Fruit fly (Drosophila melanogaster) whole organism, adult: ENCODE data around the gene Fdh.

Experiments
- CG11617 ChIP-seq: fragments of 200-800 bp; sonication (Bioruptor generic); optimal IDR thresholded peaks from 2 replicates; lab custom pipeline; 2017; ENCODE audit warnings: mild to moderate bottlenecking, missing biosample characterization, missing genetic modification reagents, missing genetic modification characterization
- CG12768 ChIP-seq: fragments of 200-800 bp; sonication (Bioruptor generic); optimal IDR thresholded peaks from 2 replicates; lab custom pipeline; 2017; ENCODE audit warnings: missing biosample characterization, missing genetic modification characterization, mild to moderate bottlenecking, moderate library complexity, missing genetic modification reagents
- CG14711 ChIP-seq: fragments of 200-800 bp; sonication (Bioruptor generic); optimal IDR thresholded peaks from 2 replicates; lab custom pipeline; 2018; ENCODE audit warnings: missing biosample characterization, mild to moderate bottlenecking, missing genetic modification characterization, moderate library complexity
- CG1620 ChIP-seq: fragments of 200-800 bp; sonication (Bioruptor generic); optimal IDR thresholded peaks from 2 replicates; lab custom pipeline; 2016; ENCODE audit warnings: missing biosample characterization, missing genetic modification characterization
- CG33017 ChIP-seq: fragments of 200-800 bp; sonication (Bioruptor generic); optimal IDR thresholded peaks from 2 replicates; lab custom pipeline; 2018; ENCODE audit warnings: missing biosample characterization, mild to moderate bottlenecking, missing genetic modification characterization, moderate library complexity
- CG5204 ChIP-seq: fragments of 200-800 bp; sonication (Bioruptor generic); optimal IDR thresholded peaks from 2 replicates; lab custom pipeline; 2016; ENCODE audit warnings: missing biosample characterization, missing genetic modification characterization
- CG7045 ChIP-seq: fragments of 200-800 bp; sonication (Bioruptor generic); optimal IDR thresholded peaks from 2 replicates; lab custom pipeline; 2017; ENCODE audit warnings: missing biosample characterization, mild to moderate bottlenecking, missing genetic modification characterization
- CG7101 ChIP-seq: fragments of 200-800 bp; sonication (Bioruptor generic); optimal IDR thresholded peaks from 2 replicates; lab custom pipeline; 2018; ENCODE audit warnings: missing biosample characterization, mild to moderate bottlenecking, missing genetic modification characterization, moderate library complexity
- Clk ChIP-seq: fragments of 200-800 bp; sonication (Bioruptor generic); optimal IDR thresholded peaks from 2 replicates; lab custom pipeline; 2017; ENCODE audit warnings: missing biosample characterization, missing genetic modification characterization
- Crg-1 ChIP-seq: fragments of 200-800 bp; sonication (Bioruptor generic); optimal IDR thresholded peaks from 2 replicates; lab custom pipeline; 2016; ENCODE audit warnings: missing biosample characterization, missing genetic modification characterization
- Hr96 ChIP-seq: fragments of 200-800 bp; sonication (Bioruptor generic); optimal IDR thresholded peaks from 2 replicates; lab custom pipeline; 2016; ENCODE audit warnings: missing biosample characterization, missing genetic modification characterization
- Mnt ChIP-seq: fragments of 200-800 bp; sonication (Bioruptor generic); optimal IDR thresholded peaks from 2 replicates; lab custom pipeline; 2016; ENCODE audit warnings: missing biosample characterization, mild to moderate bottlenecking, missing genetic modification characterization
- bab1 ChIP-seq: fragments of 200-800 bp; sonication (Bioruptor generic); optimal IDR thresholded peaks from 3 replicates; lab custom pipeline; 2019; ENCODE audit warnings: missing biosample characterization, mild to moderate bottlenecking, missing genetic modification characterization, moderate library complexity
- cic ChIP-seq: fragments of 200-800 bp; sonication (Bioruptor generic); optimal IDR thresholded peaks from 2 replicates; lab custom pipeline; 2017; ENCODE audit warnings: missing biosample characterization, mild to moderate bottlenecking, missing genetic modification characterization, moderate library complexity
- cnc ChIP-seq, 2 experiments: fragments of >200 bp; optimal IDR thresholded peaks; 2 replicates each; lab custom pipeline; 2017
- kay ChIP-seq: fragments of 200-800 bp; sonication (Bioruptor generic); peaks from one replicate; lab custom pipeline; 2016; ENCODE audit warnings: missing biosample characterization, missing genetic modification characterization, borderline replicate concordance
- ovo ChIP-seq: fragments of 200-800 bp; sonication (Bioruptor generic); optimal IDR thresholded peaks from 2 replicates; lab custom pipeline; 2016; ENCODE audit warnings: missing biosample characterization, missing genetic modification characterization
- pad ChIP-seq: fragments of 200-800 bp; sonication (Bioruptor generic); optimal IDR thresholded peaks from 3 replicates; lab custom pipeline; 2017; ENCODE audit warnings: missing biosample characterization, missing genetic modification characterization, mild to moderate bottlenecking, moderate library complexity, missing genetic modification reagents
- tj ChIP-seq: fragments of 200-800 bp; sonication (Bioruptor generic); optimal IDR thresholded peaks from 3 replicates; lab custom pipeline; 2017; ENCODE audit warnings: missing biosample characterization, mild to moderate bottlenecking, missing genetic modification characterization, moderate library complexity
- toe ChIP-seq: fragments of 200-800 bp; sonication (Bioruptor generic); optimal IDR thresholded peaks from 2 replicates; lab custom pipeline; 2016; ENCODE audit warnings: missing biosample characterization, missing genetic modification characterization

Gene Fdh

dm6 chr3R:10852232-10852774 is 19.9 kb downstream of the Fdh start, which contains the start of gene CG4565:
Gene CG4565, plus strand, starts transcription at chr3R:10852724.
- no peak for TF ChIP-seq CG5204 (GFP tag; lab: Kevin White, UChicago)
- TF ChIP-seq Clk (GFP tag; lab: Kevin White, UChicago) = no peak
- no peak for TF ChIP-seq CG14711 (tag; lab: Kevin White, UChicago)
- no peak for TF ChIP-seq CG7045 (GFP tag; lab: Kevin White, UChicago)
- no peak for TF ChIP-seq toe (GFP tag; lab: Kevin White, UChicago)
- TF ChIP-seq pad (GFP tag; lab: Kevin White, UChicago) = peak; percentile 100
- no peak for TF ChIP-seq Mnt (GFP tag; lab: Kevin White, UChicago)

DNA sequence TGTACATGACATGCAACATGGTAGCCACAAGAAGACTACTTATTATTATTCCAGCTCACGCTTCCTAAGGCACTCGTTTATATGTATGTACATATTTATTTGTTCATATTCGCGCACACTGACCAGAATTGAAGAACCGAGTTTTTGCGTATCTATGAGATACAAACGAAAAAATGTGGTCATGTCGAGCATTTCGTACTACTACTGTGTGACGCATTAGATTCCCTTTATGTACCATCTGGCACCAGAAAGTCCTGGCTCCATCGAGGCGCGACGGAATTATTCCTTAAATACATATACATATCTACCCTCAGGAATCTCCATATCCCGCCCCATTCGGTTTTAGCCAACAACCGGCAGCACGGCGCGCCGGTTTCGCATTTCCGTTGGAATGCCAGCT is 21.5 kb downstream of the Fdh start:
- TF ChIP-seq CG33017 (tag; lab: Kevin White, UChicago) (no peak), kay (GFP tag; lab: Kevin White, UChicago) (no peak), Clk (GFP tag; lab: Kevin White, UChicago) (no peak), CG1620 (no peak), bab1 (GFP tag; lab: Kevin White, UChicago) (no peak), tj (no peak), Mnt (GFP tag; lab: Kevin White, UChicago) (no peak), cnc (optimal IDR thresholded peaks at IDR 0.05; lab: Kevin White, UChicago) (no peak), CG7101 (tag; lab: Kevin White, UChicago) (no peak), Hr96 (GFP tag; lab: Kevin White, UChicago) (no peak), cic (GFP tag; lab: Kevin White, UChicago) (no peak), Crg-1 (GFP tag; lab: Kevin White, UChicago) (no peak), CG7045 (GFP tag; lab: Kevin White, UChicago) (no peak), CG12768 (GFP tag; lab: Kevin White, UChicago) (no peak), CG14711 (tag; lab: Kevin White, UChicago) (no peak), CG11617 (GFP tag; lab: Kevin White, UChicago) (no peak), CG5204 (GFP tag; lab: Kevin White, UChicago) (no peak), pad (GFP tag; lab: Kevin White, UChicago) (no peak)

- TF ChIP-seq cic (GFP tag; lab: Kevin White, UChicago) (no peak), ovo (no peak), pad (GFP tag; lab: Kevin White, UChicago) (peak; percentile 37), CG11617 (GFP tag; lab: Kevin White, UChicago) (peak; percentile 63), toe (GFP tag; lab: Kevin White, UChicago) (peak; percentile 50), bab1 (GFP tag; lab: Kevin White, UChicago) (peak; percentile 82), Hr96 (GFP tag; lab: Kevin White, UChicago) (peak; percentile 40), cnc (optimal IDR thresholded peaks at IDR 0.05; lab: Kevin White, UChicago) (no peak), kay (GFP tag; lab: Kevin White, UChicago) (peak; percentile 79), CG1620 (no peak), Crg-1 (GFP tag; lab: Kevin White, UChicago) (no peak), CG12768 (GFP tag; lab: Kevin White, UChicago) (peak; percentile 78), CG14711 (tag; lab: Kevin White, UChicago) (peak; percentile 81), Clk (GFP tag; lab: Kevin White, UChicago) (peak; percentile 11), CG5204 (GFP tag; lab: Kevin White, UChicago) (peak; percentile 66), CG7045 (GFP tag; lab: Kevin White, UChicago) (peak; percentile 87), CG33017 (tag; lab: Kevin White, UChicago) (peak; percentile 77), Mnt (GFP tag; lab: Kevin White, UChicago) (no peak), CG7101 (tag; lab: Kevin White, UChicago) (peak; percentile 80), tj (peak; percentile 47)
Measured at dm6 chr3R:10849515-10849973, 22.6 kb downstream of the Fdh start, which contains the start of gene CG42394. Gene CG42394, plus strand, starts transcription at chr3R:10849825.

- no peak for TF ChIP-seq ovo
- TF ChIP-seq kay (GFP tag; lab: Kevin White, UChicago) = no peak
- TF ChIP-seq pad (GFP tag; lab: Kevin White, UChicago) = no peak
- no peak for TF ChIP-seq CG14711 (tag; lab: Kevin White, UChicago)
- no peak for TF ChIP-seq CG11617 (GFP tag; lab: Kevin White, UChicago)
- TF ChIP-seq bab1 (GFP tag; lab: Kevin White, UChicago) = no peak
- no peak for TF ChIP-seq CG12768 (GFP tag; lab: Kevin White, UChicago)
- no peak for TF ChIP-seq Mnt (GFP tag; lab: Kevin White, UChicago)
- TF ChIP-seq cnc (optimal IDR thresholded peaks at IDR 0.05; lab: Kevin White, UChicago) = no peak
- no peak for TF ChIP-seq Clk (GFP tag; lab: Kevin White, UChicago)
- no peak for TF ChIP-seq CG7045 (GFP tag; lab: Kevin White, UChicago)
- no peak for TF ChIP-seq CG1620
- no peak for TF ChIP-seq cic (GFP tag; lab: Kevin White, UChicago)
- no peak for TF ChIP-seq Hr96 (GFP tag; lab: Kevin White, UChicago)
Measured at dm6 chr3R:10842422-10842821, 29.8 kb downstream of the Fdh start.

- no peak for TF ChIP-seq toe (GFP tag; lab: Kevin White, UChicago)
- no peak for TF ChIP-seq bab1 (GFP tag; lab: Kevin White, UChicago)
- no peak for TF ChIP-seq Crg-1 (GFP tag; lab: Kevin White, UChicago)
- no peak for TF ChIP-seq CG7101 (tag; lab: Kevin White, UChicago)
- TF ChIP-seq Mnt (GFP tag; lab: Kevin White, UChicago) = no peak
- TF ChIP-seq CG33017 (tag; lab: Kevin White, UChicago) = no peak
- TF ChIP-seq cic (GFP tag; lab: Kevin White, UChicago) = no peak
- TF ChIP-seq Hr96 (GFP tag; lab: Kevin White, UChicago) = no peak
- TF ChIP-seq pad (GFP tag; lab: Kevin White, UChicago) = no peak
- no peak for TF ChIP-seq Clk (GFP tag; lab: Kevin White, UChicago)
- no peak for TF ChIP-seq CG11617 (GFP tag; lab: Kevin White, UChicago)
- TF ChIP-seq tj = no peak
- no peak for TF ChIP-seq CG1620
- no peak for TF ChIP-seq CG12768 (GFP tag; lab: Kevin White, UChicago)
- TF ChIP-seq kay (GFP tag; lab: Kevin White, UChicago) = no peak
- TF ChIP-seq cnc (optimal IDR thresholded peaks at IDR 0.05; lab: Kevin White, UChicago) = no peak
Measured at dm6 chr3R:10836924-10837323, 35.3 kb downstream of the Fdh start.
